Fruit fly (Drosophila melanogaster): ENCODE results near the gene CG14540.

CG14540 gene

DNA sequence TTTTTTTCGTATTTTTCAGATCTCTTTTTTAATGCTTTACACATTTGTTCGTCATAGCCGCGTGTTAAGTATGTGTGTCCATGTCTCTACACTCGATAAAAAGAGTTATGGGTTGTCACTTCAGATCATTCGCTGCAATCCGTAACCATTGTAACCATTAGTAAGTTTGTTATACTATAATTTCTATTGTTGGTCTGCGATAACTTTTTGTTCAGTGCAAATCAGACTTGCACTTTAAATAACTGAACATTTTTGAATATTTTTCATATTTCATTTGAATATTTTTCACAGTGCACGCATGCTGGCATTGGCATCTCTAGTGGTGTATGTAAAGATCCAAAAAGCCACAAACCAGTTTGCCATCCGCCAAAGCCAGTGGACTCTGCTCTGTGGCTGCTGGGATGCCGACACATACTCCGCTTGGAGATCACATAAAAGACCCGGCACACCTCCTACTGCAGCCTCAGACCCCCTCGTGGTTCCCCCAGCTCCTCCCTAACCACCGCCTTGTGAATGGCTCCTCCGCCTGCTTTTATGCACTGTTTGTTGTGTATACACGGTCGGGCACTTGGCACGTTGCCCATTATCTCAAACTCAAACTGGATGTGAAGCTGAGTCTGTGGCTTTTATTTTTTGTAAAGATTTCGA lies 49.9 kb downstream of the CG14540 start (continued):
- TF ChIP-seq CG10366 (GFP tag; IDR thresholded peaks at IDR 0.05) = peak; percentile 85
- peak; percentile 72 for TF ChIP-seq CG9215 (GFP tag; IDR thresholded peaks at IDR 0.05)
- peak; percentile 85 for TF ChIP-seq jumu (GFP tag; optimal IDR thresholded peaks at IDR 0.05)
- no peak for TF ChIP-seq Bgb (GFP tag; IDR thresholded peaks at IDR 0.05; ENCODE audit: partially characterized antibody)
- peak; percentile 88 for TF ChIP-seq CG16863 (GFP tag; optimal IDR thresholded peaks at IDR 0.05)
- 0 out of 2 replicates have a peak, but pooled peaks have one; percentile 53 for TF ChIP-seq CG8765 (GFP tag; IDR thresholded peaks at IDR 0.05)
- peak; percentile 88 for TF ChIP-seq Asciz (GFP tag; optimal IDR thresholded peaks at IDR 0.05)
- peak; percentile 86 for TF ChIP-seq CHES-1-like (GFP tag; optimal IDR thresholded peaks at IDR 0.05)
- TF ChIP-seq otp (GFP tag; IDR thresholded peaks at IDR 0.05) = peak; percentile 48; the same call in 1 of the 3 replicates
- peak; percentile 68 for TF ChIP-seq slp2 (GFP tag; optimal IDR thresholded peaks at IDR 0.05)
- peak; percentile 53 for TF ChIP-seq Myb (GFP tag; optimal IDR thresholded peaks at IDR 0.05)
- TF ChIP-seq CG13424 (tag; optimal IDR thresholded peaks at IDR 0.05) = peak; percentile 92
- peak; percentile 13 for TF ChIP-seq CG4282 (GFP tag; optimal IDR thresholded peaks at IDR 0.05)
- TF ChIP-seq tio (GFP tag; optimal IDR thresholded peaks at IDR 0.05) = peak; percentile 77
- TF ChIP-seq CG31441 (GFP tag; IDR thresholded peaks at IDR 0.05) = peak; percentile 93
- TF ChIP-seq CG1603 (tag; optimal IDR thresholded peaks at IDR 0.05) = peak; percentile 89
- peak; percentile 73 for TF ChIP-seq CG1024 (GFP tag; IDR thresholded peaks at IDR 0.05)
- TF ChIP-seq NC2β (GFP tag; optimal IDR thresholded peaks at IDR 0.05) = peak; percentile 80
- TF ChIP-seq CG31224 (GFP tag; IDR thresholded peaks at IDR 0.05) = 0 out of 2 replicates have a peak, but pooled peaks have one; percentile 37
- peak; percentile 94 for TF ChIP-seq gem (tag; optimal IDR thresholded peaks at IDR 0.05)
- TF ChIP-seq CG11247 (GFP tag; IDR thresholded peaks at IDR 0.05) = peak; percentile 80
- peak; percentile 80; the same call in 2 of the 3 replicates for TF ChIP-seq Dbx (GFP tag; IDR thresholded peaks at IDR 0.05)
- peak; percentile 72 for TF ChIP-seq twi (tag; optimal IDR thresholded peaks at IDR 0.05)
- TF ChIP-seq chm (GFP tag; IDR thresholded peaks at IDR 0.05) = peak; percentile 73
- TF ChIP-seq CG15073 (GFP tag; optimal IDR thresholded peaks at IDR 0.05) = peak; percentile 63
- TF ChIP-seq amos (GFP tag; IDR thresholded peaks at IDR 0.05; ENCODE audit: partially characterized antibody) = no peak
- TF ChIP-seq shn (GFP tag; optimal IDR thresholded peaks at IDR 0.05) = peak; percentile 77
- peak; percentile 79 for TF ChIP-seq CG12155 (GFP tag; optimal IDR thresholded peaks at IDR 0.05)
- peak; percentile 91 for TF ChIP-seq lilli (GFP tag; optimal IDR thresholded peaks at IDR 0.05)
- peak; percentile 98 for TF ChIP-seq HLHmδ (GFP tag; optimal IDR thresholded peaks at IDR 0.05)
- TF ChIP-seq kah (GFP tag; optimal IDR thresholded peaks at IDR 0.05) = peak; percentile 59
- TF ChIP-seq her (GFP tag; optimal IDR thresholded peaks at IDR 0.05) = peak; percentile 69
- TF ChIP-seq dimm (GFP tag; IDR thresholded peaks at IDR 0.05) = peak; percentile 61
- no peak for TF ChIP-seq hb (GFP tag; IDR thresholded peaks at IDR 0.05; ENCODE audit: partially characterized antibody)
- TF ChIP-seq fu2 (GFP tag; optimal IDR thresholded peaks at IDR 0.05) = peak; percentile 67
- peak; percentile 82 for TF ChIP-seq Max (GFP tag; optimal IDR thresholded peaks at IDR 0.05)
- TF ChIP-seq bowl (GFP tag; IDR thresholded peaks at IDR 0.05) = peak; percentile 57; the same call in 1 of the 2 replicates
- peak; percentile 77 for TF ChIP-seq HmgZ (tag; optimal IDR thresholded peaks at IDR 0.05)
- peak; percentile 87 for TF ChIP-seq ind (GFP tag; optimal IDR thresholded peaks at IDR 0.05)
- peak; percentile 81 for TF ChIP-seq CG6272 (GFP tag; IDR thresholded peaks at IDR 0.05)
- TF ChIP-seq kay (GFP tag; optimal IDR thresholded peaks at IDR 0.05) = peak; percentile 82
- peak; percentile 91 for TF ChIP-seq CG17361 (GFP tag; IDR thresholded peaks at IDR 0.05)
- peak; percentile 88 for TF ChIP-seq bab2 (GFP tag; optimal IDR thresholded peaks at IDR 0.05)
- TF ChIP-seq CG9797 (GFP tag; optimal IDR thresholded peaks at IDR 0.05) = peak; percentile 17
- TF ChIP-seq dysf (GFP tag; IDR thresholded peaks at IDR 0.05) = peak; percentile 92
- TF ChIP-seq nerfin-2 (GFP tag; IDR thresholded peaks at IDR 0.05; ENCODE audit: partially characterized antibody) = no peak
- TF ChIP-seq sob (GFP tag; IDR thresholded peaks at IDR 0.05) = peak; percentile 81
- TF ChIP-seq CG12391 (tag; optimal IDR thresholded peaks at IDR 0.05) = peak; percentile 93
- TF ChIP-seq CG6765 (GFP tag; optimal IDR thresholded peaks at IDR 0.05) = peak; percentile 66
- TF ChIP-seq run (tag; optimal IDR thresholded peaks at IDR 0.05) = peak; percentile 70
